Worm (Caenorhabditis elegans): ENCODE results near the gene pitr-2.

Gene pitr-2

DNA sequence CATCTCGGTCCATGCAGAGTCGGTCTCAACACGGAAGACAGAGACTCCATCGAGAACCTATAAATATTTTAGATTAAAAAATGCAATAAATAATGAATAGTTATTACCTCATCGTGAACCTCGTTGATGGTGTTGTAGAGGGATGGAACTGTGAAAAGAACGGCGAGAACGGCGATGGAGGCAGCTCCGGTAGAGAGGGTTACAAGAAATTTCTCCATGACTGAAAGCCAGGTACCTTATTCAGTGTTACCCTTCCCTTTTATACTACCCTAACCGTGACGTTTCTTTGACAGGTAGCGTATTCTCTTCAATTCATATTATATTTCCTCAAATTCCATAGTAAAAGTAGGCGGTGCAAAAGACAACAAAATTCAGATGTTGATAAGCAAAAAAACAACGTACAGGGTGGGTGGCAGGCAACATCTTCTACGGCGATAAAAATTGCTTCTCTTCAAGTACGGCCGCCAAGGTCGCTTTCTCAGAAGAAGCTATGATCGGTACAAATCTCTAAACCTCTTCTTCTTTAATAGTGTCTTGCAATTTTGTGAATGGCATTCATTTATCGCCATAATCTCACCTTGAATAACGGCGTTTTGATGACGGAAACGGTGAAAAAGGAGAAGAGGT is 27.7 kb upstream of the pitr-2 start, which contains the start of gene col-10 (continued):
- TF ChIP-seq Y48G9A.11 (GFP tag; IDR thresholded peaks at IDR 0.05) (no peak), duxl-1 (tag; optimal IDR thresholded peaks at IDR 0.05; ENCODE audit: poor library complexity) (no peak), T26A8.4 (GFP tag; IDR thresholded peaks at IDR 0.05) (0 out of 2 replicates have a peak, but pooled peaks have one; percentile 33), zfp-2 (tag; optimal IDR thresholded peaks at IDR 0.05) (no peak), tag-97 (GFP tag; IDR thresholded peaks at IDR 0.05) (no peak), jun-1 (tag; optimal IDR thresholded peaks at IDR 0.05) (no peak), rbr-2 (tag; optimal IDR thresholded peaks at IDR 0.05) (no peak), lsy-2 (tag; optimal IDR thresholded peaks at IDR 0.05) (no peak), Y105C5A.15 (GFP tag; IDR thresholded peaks at IDR 0.05) (no peak), ZK546.5 (tag; optimal IDR thresholded peaks at IDR 0.05) (no peak), ceh-32 (tag; optimal IDR thresholded peaks at IDR 0.05; ENCODE audit: poor library complexity) (no peak), lim-7 (GFP tag; IDR thresholded peaks at IDR 0.05) (no peak), hlh-30 (tag; optimal IDR thresholded peaks at IDR 0.05; ENCODE audit: insufficient read depth) (no peak), egl-27 (tag; optimal IDR thresholded peaks at IDR 0.05) (no peak), nhr-28 (tag; optimal IDR thresholded peaks at IDR 0.05) (peak; percentile 41), madf-9 (GFP tag; conservative IDR thresholded peaks at IDR 0.05) (no peak), hmg-1.1 (GFP tag; IDR thresholded peaks at IDR 0.05) (no peak), unc-62 (GFP tag; optimal IDR thresholded peaks at IDR 0.05 in 1 of 2) (peak in 1 of 2 experiments; percentile 66), unc-62 (tag; optimal IDR thresholded peaks at IDR 0.05) (no peak), nhr-237 (tag; optimal IDR thresholded peaks at IDR 0.05) (no peak)

DNA sequence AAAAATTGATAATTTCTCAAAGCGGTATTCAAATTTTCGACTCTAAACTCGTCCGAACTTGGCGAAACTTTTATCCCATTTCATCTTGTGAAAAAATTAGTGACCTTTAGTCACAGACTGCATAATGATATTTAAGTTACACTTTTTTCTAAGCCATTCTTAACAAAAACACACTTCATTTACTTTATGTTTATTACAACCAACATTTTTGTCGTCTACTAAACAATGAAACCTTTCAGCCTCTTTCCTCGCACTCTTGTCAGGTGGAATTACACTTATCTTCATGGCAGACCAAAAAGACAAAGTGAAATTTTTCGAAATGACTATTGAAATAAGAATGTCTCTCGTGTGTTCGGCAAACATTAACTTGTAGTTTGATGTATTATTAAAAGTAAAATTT is 26.4 kb upstream of the pitr-2 start:
- TF ChIP-seq F37D6.2 (tag; optimal IDR thresholded peaks at IDR 0.05) (no peak), T26A8.4 (GFP tag; IDR thresholded peaks at IDR 0.05) (0 out of 2 replicates have a peak, but pooled peaks have one; percentile 52), unc-62 (GFP tag; optimal IDR thresholded peaks at IDR 0.05 in 1 of 2) (peak in 1 of 2 experiments; percentile 24), unc-62 (tag; optimal IDR thresholded peaks at IDR 0.05) (no peak), sdz-12 (GFP tag; optimal IDR thresholded peaks at IDR 0.05) (no peak), nhr-76 (tag; optimal IDR thresholded peaks at IDR 0.05) (no peak), skn-1 (tag; optimal IDR thresholded peaks at IDR 0.05) (no peak), mes-2 (tag; optimal IDR thresholded peaks at IDR 0.05; ENCODE audit: poor library complexity, severe bottlenecking) (peak; percentile 35), daf-19 (GFP tag; conservative IDR thresholded peaks at IDR 0.05) (no peak), mep-1 (tag; optimal IDR thresholded peaks at IDR 0.05) (peak; percentile 39), hlh-30 (tag; optimal IDR thresholded peaks at IDR 0.05; ENCODE audit: insufficient read depth) (no peak), ama-1 (optimal IDR thresholded peaks at IDR 0.05) (peak; percentile 98)

DNA sequence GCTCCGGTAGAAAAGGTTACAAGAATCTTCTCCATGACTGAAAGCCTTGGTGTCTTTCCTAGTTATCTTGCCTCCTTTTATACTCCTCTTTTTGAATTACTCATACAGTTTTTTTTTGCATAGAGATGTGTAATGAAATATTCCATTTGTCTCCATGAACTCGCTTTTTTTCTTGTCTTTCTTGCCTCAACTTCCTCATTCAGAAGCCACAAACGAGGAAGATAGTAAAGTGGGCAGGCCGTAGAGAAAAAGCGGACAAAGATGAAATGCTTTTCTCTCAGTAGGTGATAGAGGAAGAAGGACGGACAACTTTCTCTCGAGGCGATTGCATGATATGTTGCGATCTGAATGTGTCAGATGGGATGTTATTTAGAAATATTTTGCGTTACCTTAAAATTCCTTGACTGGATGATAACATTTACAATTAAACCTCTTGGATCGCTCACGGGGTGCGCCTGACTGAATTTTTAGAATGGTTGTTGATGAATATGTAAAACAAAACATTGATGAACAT is 25.5 kb upstream of the pitr-2 start, which contains the start of gene col-145:
Gene col-145 (minus strand): TSS at position 51 of the 514 bp plus-strand sequence.
- no peak for TF ChIP-seq daf-12 (tag; optimal IDR thresholded peaks at IDR 0.05)
- no peak for TF ChIP-seq daf-19 (GFP tag; conservative IDR thresholded peaks at IDR 0.05)
- no peak for TF ChIP-seq aha-1 (tag)
- TF ChIP-seq dve-1 (tag; optimal IDR thresholded peaks at IDR 0.05; ENCODE audit: insufficient read depth), result no peak
- no peak for TF ChIP-seq R02D3.7 (tag; optimal IDR thresholded peaks at IDR 0.05)
- TF ChIP-seq egl-27 (tag; optimal IDR thresholded peaks at IDR 0.05), result no peak
- TF ChIP-seq pqm-1 (tag; optimal IDR thresholded peaks at IDR 0.05), result no peak
- TF ChIP-seq vab-7 (GFP tag; IDR thresholded peaks at IDR 0.05), result no peak
- no peak for TF ChIP-seq gei-8 (GFP tag; optimal IDR thresholded peaks at IDR 0.05)
- no peak for TF ChIP-seq dmd-8 (GFP tag; IDR thresholded peaks at IDR 0.05)
